Worm (Caenorhabditis elegans) whole organism, young adult: ENCODE measurements around the gene F26F2.11.

Experiments
- C06A6.2 ChIP-seq: fragments of 200-800 bp; sonication (Bioruptor generic); conservative IDR thresholded peaks from 2 replicates; pipeline ENCODE4 v1.3.6; 2022; ENCODE audit warnings: missing genetic modification characterization, missing compliant biosample characterization
- D2030.7 ChIP-seq: fragments of 200-800 bp; sonication (Bioruptor generic); IDR thresholded peaks from 2 replicates; pipeline ENCODE4 v1.3.6; 2022; ENCODE audit warnings: missing genetic modification reagents, missing genetic modification characterization, missing compliant biosample characterization
- F52B5.7 ChIP-seq: sonication (generic microtip); optimal IDR thresholded peaks from 2 replicates; lab custom pipeline; 2016; ENCODE audit warnings: mild to moderate bottlenecking, missing genetic modification characterization, missing compliant biosample characterization
- F57A8.1 ChIP-seq: fragments of 200-800 bp; sonication (Bioruptor generic); optimal IDR thresholded peaks from 2 replicates; lab custom pipeline; 2018; ENCODE audit warnings: mild to moderate bottlenecking, missing genetic modification characterization, moderate library complexity, missing compliant biosample characterization
- K12H6.12 ChIP-seq: fragments of 200-800 bp; sonication (Bioruptor generic); optimal IDR thresholded peaks from 2 replicates; lab custom pipeline; 2018; ENCODE audit warnings: mild to moderate bottlenecking, missing genetic modification characterization, missing compliant biosample characterization
- T26A5.8 ChIP-seq: sonication (generic microtip); optimal IDR thresholded peaks from 2 replicates; lab custom pipeline; 2016; ENCODE audit warnings: missing genetic modification characterization, missing compliant biosample characterization
- Y53F4B.3 ChIP-seq: fragments of 200-800 bp; sonication (Bioruptor generic); IDR thresholded peaks from 2 replicates; pipeline ENCODE4 v1.3.6; 2022; ENCODE audit warnings: missing genetic modification reagents, missing genetic modification characterization, missing compliant biosample characterization
- Y56A3A.18 ChIP-seq: fragments of 200-800 bp; sonication (Bioruptor generic); IDR thresholded peaks from 2 replicates; pipeline ENCODE4 v1.3.6; 2022; ENCODE audit warnings: missing genetic modification reagents, missing genetic modification characterization, missing compliant biosample characterization
- Y67H2A.10 ChIP-seq: fragments of 200-800 bp; sonication (Bioruptor generic); conservative IDR thresholded peaks from 2 replicates; pipeline ENCODE4 v1.3.6; 2022; ENCODE audit warnings: missing genetic modification reagents, missing genetic modification characterization, missing compliant biosample characterization
- Y79H2A.3 ChIP-seq: fragments of 200-800 bp; sonication (Bioruptor generic); conservative IDR thresholded peaks from 2 replicates; pipeline ENCODE4 v1.3.6; 2022; ENCODE audit warnings: missing genetic modification reagents, missing genetic modification characterization, missing compliant biosample characterization
- Y95B8A.8 ChIP-seq: fragments of 200-800 bp; sonication (Bioruptor generic); IDR thresholded peaks from 2 replicates; pipeline ENCODE4 v1.3.6; 2022; ENCODE audit warnings: missing genetic modification reagents, missing genetic modification characterization, missing compliant biosample characterization
- akir-1 ChIP-seq: fragments of 200-800 bp; sonication (Bioruptor generic); optimal IDR thresholded peaks from 2 replicates; lab custom pipeline; 2018; ENCODE audit warnings: mild to moderate bottlenecking, missing genetic modification characterization, moderate library complexity, missing compliant biosample characterization
- aptf-3 ChIP-seq: fragments of 200-800 bp; sonication (Bioruptor generic); IDR thresholded peaks from 2 replicates; pipeline ENCODE4 v1.3.6; 2022; ENCODE audit warnings: missing genetic modification characterization, missing compliant biosample characterization
- attf-6 ChIP-seq: fragments of 200-800 bp; sonication (Bioruptor generic); IDR thresholded peaks from 2 replicates; pipeline ENCODE4 v1.3.6; 2022; ENCODE audit warnings: missing genetic modification reagents, missing genetic modification characterization, missing compliant biosample characterization
- cebp-2 ChIP-seq: fragments of 200-800 bp; sonication (Bioruptor generic); IDR thresholded peaks from 2 replicates; pipeline ENCODE4 v1.3.6; 2022; ENCODE audit warnings: missing genetic modification characterization, missing compliant biosample characterization
- ceh-100 ChIP-seq: fragments of 200-800 bp; sonication (Bioruptor generic); IDR thresholded peaks from 2 replicates; pipeline ENCODE4 v1.3.6; 2022; ENCODE audit warnings: missing genetic modification reagents, missing genetic modification characterization, missing compliant biosample characterization
- ceh-40 ChIP-seq: fragments of 200-800 bp; sonication (Bioruptor generic); IDR thresholded peaks from 2 replicates; pipeline ENCODE4 v1.3.6; 2022; ENCODE audit warnings: missing genetic modification characterization, missing compliant biosample characterization
- chd-7 ChIP-seq: sonication (generic microtip); optimal IDR thresholded peaks from 2 replicates; lab custom pipeline; 2016; ENCODE audit warnings: mild to moderate bottlenecking, missing genetic modification characterization, moderate library complexity, missing compliant biosample characterization
- dpl-1 ChIP-seq: fragments of 150-350 bp; optimal IDR thresholded peaks from 2 replicates; lab custom pipeline; 2014; ENCODE audit warnings: missing biosample characterization, missing genetic modification reagents, missing genetic modification characterization
- egl-44 ChIP-seq: fragments of 200-800 bp; sonication (Bioruptor generic); IDR thresholded peaks from 2 replicates; pipeline ENCODE4 v1.3.6; 2022; ENCODE audit warnings: missing genetic modification reagents, missing genetic modification characterization, missing compliant biosample characterization
- ets-4 ChIP-seq: fragments of 200-800 bp; sonication (Bioruptor generic); optimal IDR thresholded peaks from 2 replicates; lab custom pipeline; 2018; ENCODE audit warnings: mild to moderate bottlenecking, missing genetic modification characterization, missing compliant biosample characterization
- let-526 ChIP-seq: fragments of 200-800 bp; sonication (Bioruptor generic); IDR thresholded peaks from 2 replicates; pipeline ENCODE4 v1.3.6; 2022; ENCODE audit warnings: missing genetic modification reagents, missing genetic modification characterization, missing compliant biosample characterization
- lin-40 ChIP-seq: sonication (generic microtip); optimal IDR thresholded peaks from 2 replicates; lab custom pipeline; 2016; ENCODE audit warnings: missing genetic modification characterization, mild to moderate bottlenecking, missing compliant biosample characterization, missing genotype, missing genetic modification reagents
- lsl-1 ChIP-seq: fragments of 200-800 bp; sonication (Bioruptor generic); optimal IDR thresholded peaks from 2 replicates; lab custom pipeline; 2018; ENCODE audit warnings: mild to moderate bottlenecking, missing genetic modification characterization, moderate library complexity, missing compliant biosample characterization
- madf-8 ChIP-seq: fragments of 200-800 bp; sonication (Bioruptor generic); conservative IDR thresholded peaks from 2 replicates; pipeline ENCODE4 v1.3.6; 2022; ENCODE audit warnings: missing genetic modification reagents, missing genetic modification characterization, missing compliant biosample characterization
- nfya-1 ChIP-seq: sonication (generic microtip); optimal IDR thresholded peaks from 2 replicates; lab custom pipeline; 2017; ENCODE audit warnings: antibody characterized with exemption, missing compliant biosample characterization, missing genetic modification characterization, borderline replicate concordance; ENCODE audit not compliant: insufficient read depth
- nhr-90 ChIP-seq: sonication (generic microtip); optimal IDR thresholded peaks from 2 replicates; lab custom pipeline; 2016; ENCODE audit warnings: missing genotype, mild to moderate bottlenecking, missing genetic modification characterization, missing compliant biosample characterization
- repo-1 ChIP-seq: sonication (generic microtip); optimal IDR thresholded peaks from 2 replicates; lab custom pipeline; 2017; ENCODE audit warnings: mild to moderate bottlenecking, missing genetic modification characterization, missing compliant biosample characterization
- rpc-1 ChIP-seq, 2 experiments: fragments of 150-350 bp in 1 of 2; sonication (generic microtip) in 1 of 2; optimal IDR thresholded peaks; 2 replicates each; lab custom pipeline; 2014 to 2018; ENCODE audit warnings: missing biosample characterization in 1 of 2, missing genetic modification characterization in 1 of 2, missing genetic modification reagents in 1 of 2, missing genotype in 1 of 2
- snpc-1.1 ChIP-seq: sonication (generic microtip); optimal IDR thresholded peaks from 2 replicates; lab custom pipeline; 2017; ENCODE audit warnings: missing genetic modification characterization, mild to moderate bottlenecking, missing compliant biosample characterization, antibody characterized with exemption, moderate library complexity, missing genotype, missing genetic modification reagents; ENCODE audit not compliant: insufficient read depth
- snpc-3.4 ChIP-seq: sonication (generic microtip); optimal IDR thresholded peaks from 2 replicates; lab custom pipeline; 2017; ENCODE audit warnings: missing genetic modification characterization, mild to moderate bottlenecking, missing compliant biosample characterization, antibody characterized with exemption, moderate library complexity, missing genotype, missing genetic modification reagents
- tlf-1 ChIP-seq: fragments of 200-800 bp; sonication (Bioruptor generic); optimal IDR thresholded peaks from 2 replicates; lab custom pipeline; 2018; ENCODE audit warnings: mild to moderate bottlenecking, missing genetic modification characterization, missing compliant biosample characterization
- unc-62 ChIP-seq: fragments of 150-350 bp; optimal IDR thresholded peaks from 2 replicates; lab custom pipeline; 2014; ENCODE audit warnings: missing biosample characterization, missing genetic modification reagents, missing genetic modification characterization
- zfh-2 ChIP-seq: fragments of 200-800 bp; sonication (Bioruptor generic); conservative IDR thresholded peaks from 2 replicates; pipeline ENCODE4 v1.3.6; 2022; ENCODE audit warnings: missing genetic modification reagents, missing genetic modification characterization, missing compliant biosample characterization
- zim-3 ChIP-seq: sonication (generic microtip); optimal IDR thresholded peaks from 2 replicates; lab custom pipeline; 2017; ENCODE audit warnings: mild to moderate bottlenecking, missing genetic modification characterization, moderate library complexity, missing compliant biosample characterization
- ztf-18 ChIP-seq: sonication (generic microtip); optimal IDR thresholded peaks from 2 replicates; lab custom pipeline; 2016; ENCODE audit warnings: missing genotype, mild to moderate bottlenecking, missing genetic modification characterization, missing compliant biosample characterization
- ztf-28 ChIP-seq: fragments of 200-800 bp; sonication (Bioruptor generic); IDR thresholded peaks from 2 replicates; pipeline ENCODE4 v1.3.6; 2022; ENCODE audit warnings: missing genetic modification reagents, missing genetic modification characterization, missing compliant biosample characterization

The F26F2.11 gene

DNA sequence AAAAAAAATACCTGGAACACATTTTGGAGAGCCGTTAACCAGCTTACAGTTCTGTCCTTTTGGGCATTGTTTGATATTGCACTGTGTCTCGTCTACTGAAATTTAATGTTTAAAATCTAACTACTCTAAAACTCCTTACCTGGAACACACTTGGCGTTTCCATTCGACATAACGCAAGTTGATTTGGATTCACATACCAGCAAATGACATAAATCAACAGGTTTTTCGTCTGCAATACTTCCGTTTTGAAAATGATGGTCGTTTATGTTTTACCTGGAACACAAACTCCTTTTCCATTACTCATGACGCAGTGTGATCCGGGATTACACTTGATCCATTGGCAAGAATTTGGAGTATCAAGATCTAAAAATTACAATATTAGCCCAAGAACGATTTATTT, 29.7 kb upstream of the F26F2.11 start:
- TF ChIP-seq ets-4 (GFP tag; lab: Kevin White, UChicago), result no peak
- TF ChIP-seq K12H6.12 (tag; lab: Kevin White, UChicago), result no peak
- no peak for TF ChIP-seq repo-1 (tag; lab: Kevin White, UChicago)
- TF ChIP-seq dpl-1, result no peak
- no peak for TF ChIP-seq ztf-18 (tag; lab: Kevin White, UChicago)
- TF ChIP-seq zfh-2 (GFP tag; lab: Robert Waterston, UW), result no peak
- no peak for TF ChIP-seq rpc-1 (optimal IDR thresholded peaks at IDR 0.05; lab: Kevin White, UChicago)
- TF ChIP-seq rpc-1 (tag; optimal IDR thresholded peaks at IDR 0.05; lab: Kevin White, UChicago), result no peak
- no peak for TF ChIP-seq ceh-40
- TF ChIP-seq attf-6 (GFP tag; lab: Robert Waterston, UW), result no peak
- no peak for TF ChIP-seq zim-3 (tag; lab: Kevin White, UChicago)
- TF ChIP-seq cebp-2 (GFP tag; lab: Robert Waterston, UW), result no peak
- no peak for TF ChIP-seq Y95B8A.8 (GFP tag; lab: Robert Waterston, UW)
- no peak for TF ChIP-seq Y56A3A.18 (GFP tag; lab: Robert Waterston, UW)
- no peak for TF ChIP-seq nhr-90 (tag; lab: Kevin White, UChicago)
- no peak for TF ChIP-seq Y79H2A.3 (GFP tag; lab: Robert Waterston, UW)
- no peak for TF ChIP-seq C06A6.2 (GFP tag; lab: Robert Waterston, UW)
- TF ChIP-seq snpc-3.4 (tag; lab: Kevin White, UChicago), result no peak
- no peak for TF ChIP-seq unc-62 (GFP tag; lab: Kevin White, UChicago)
- TF ChIP-seq nfya-1 (tag; lab: Kevin White, UChicago), result no peak
- TF ChIP-seq F52B5.7 (tag; lab: Kevin White, UChicago), result no peak

ce11 chrV:20623060-20623459, 27.5 kb upstream of the F26F2.11 start, which contains the start of gene F46B3.8:
F46B3.8 (minus strand) TSS chrV:20623160.
- TF ChIP-seq D2030.7 (GFP tag; lab: Robert Waterston, UW) (no peak), zfh-2 (GFP tag; lab: Robert Waterston, UW) (no peak), lsl-1 (GFP tag; lab: Kevin White, UChicago) (no peak), T26A5.8 (no peak), Y67H2A.10 (no peak)

DNA sequence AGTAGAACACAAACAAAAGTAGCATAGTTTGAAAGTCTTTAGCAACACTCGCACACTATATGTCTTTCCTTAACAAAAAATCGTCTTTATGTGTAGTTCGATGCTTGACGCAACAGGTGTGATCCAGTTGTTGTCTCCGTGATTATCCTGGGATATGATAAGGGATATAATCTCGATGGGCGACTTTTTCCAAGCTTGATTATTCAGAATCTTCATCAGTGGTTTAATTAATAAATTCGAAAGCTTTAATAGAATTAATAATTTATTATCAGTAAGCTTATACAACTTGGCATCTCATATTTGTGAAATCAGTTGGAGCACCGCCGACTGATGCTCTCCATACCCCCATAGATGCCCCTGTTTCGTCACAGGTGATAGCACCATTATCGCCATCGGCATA, 23.1 kb upstream of the F26F2.11 start, which contains the start of gene F46B3.7:
Gene F46B3.7 (minus strand): TSS at position 101 of the 400 bp plus-strand sequence.
- TF ChIP-seq tlf-1 (GFP tag; lab: Kevin White, UChicago), result no peak
- no peak for TF ChIP-seq Y53F4B.3 (GFP tag; lab: Robert Waterston, UW)
- no peak for TF ChIP-seq F52B5.7 (tag; lab: Kevin White, UChicago)
- no peak for TF ChIP-seq zfh-2 (GFP tag; lab: Robert Waterston, UW)
- TF ChIP-seq ztf-28 (GFP tag; lab: Robert Waterston, UW), result no peak
- TF ChIP-seq cebp-2 (GFP tag; lab: Robert Waterston, UW), result no peak
- no peak for TF ChIP-seq snpc-1.1 (tag; lab: Kevin White, UChicago)
- TF ChIP-seq Y79H2A.3 (GFP tag; lab: Robert Waterston, UW), result no peak
- no peak for TF ChIP-seq chd-7 (tag; lab: Kevin White, UChicago)
- no peak for TF ChIP-seq F57A8.1 (GFP tag; lab: Kevin White, UChicago)
- no peak for TF ChIP-seq let-526
- no peak for TF ChIP-seq ceh-100 (GFP tag; lab: Robert Waterston, UW)
- TF ChIP-seq aptf-3 (GFP tag; lab: Robert Waterston, UW), result no peak
- no peak for TF ChIP-seq egl-44 (GFP tag; lab: Robert Waterston, UW)
- no peak for TF ChIP-seq lin-40
- no peak for TF ChIP-seq madf-8 (GFP tag; lab: Robert Waterston, UW)
- TF ChIP-seq rpc-1 (optimal IDR thresholded peaks at IDR 0.05; lab: Kevin White, UChicago), result no peak
- no peak for TF ChIP-seq rpc-1 (tag; optimal IDR thresholded peaks at IDR 0.05; lab: Kevin White, UChicago)
- TF ChIP-seq snpc-3.4 (tag; lab: Kevin White, UChicago), result no peak
- TF ChIP-seq akir-1, result no peak
